Worm (Caenorhabditis elegans): ENCODE data around the gene C27A2.7.

- TF ChIP-seq nhr-90 (tag; optimal IDR thresholded peaks at IDR 0.05) (no peak), C06A6.2 (GFP tag; conservative IDR thresholded peaks at IDR 0.05) (no peak), bed-1 (GFP tag; IDR thresholded peaks at IDR 0.05) (no peak), ets-4 (GFP tag; optimal IDR thresholded peaks at IDR 0.05) (no peak), F49E8.2 (tag; optimal IDR thresholded peaks at IDR 0.05; ENCODE audit: insufficient read depth) (no peak)
These were observed 39.6 kb downstream of the C27A2.7 start, which contains the start of gene wdr-83 for ce11 chrII:5031612-5032011.

Data from whole organism, young adult.